Worm (Caenorhabditis elegans) whole organism, young adult: ENCODE measurements around the gene ndua-12.

Source experiments
- B0035.1 ChIP-seq: sonication (generic microtip); optimal IDR thresholded peaks from 2 replicates; lab custom pipeline; 2016; ENCODE audit warnings: missing genetic modification characterization, mild to moderate bottlenecking, missing compliant biosample characterization, missing genotype, missing genetic modification reagents
- B0261.1 ChIP-seq: sonication (generic microtip); optimal IDR thresholded peaks from 2 replicates; lab custom pipeline; 2016; ENCODE audit warnings: mild to moderate bottlenecking, missing genetic modification characterization, moderate library complexity, missing compliant biosample characterization
- C17E4.6 ChIP-seq: fragments of 200-800 bp; sonication (Bioruptor generic); IDR thresholded peaks from 2 replicates; pipeline ENCODE4 v1.3.6; 2022; ENCODE audit warnings: missing genetic modification reagents, missing genetic modification characterization, missing compliant biosample characterization
- D2030.7 ChIP-seq: fragments of 200-800 bp; sonication (Bioruptor generic); IDR thresholded peaks from 2 replicates; pipeline ENCODE4 v1.3.6; 2022; ENCODE audit warnings: missing genetic modification reagents, missing genetic modification characterization, missing compliant biosample characterization
- F22D6.2 ChIP-seq: sonication (generic microtip); optimal IDR thresholded peaks from 2 replicates; lab custom pipeline; 2016; ENCODE audit warnings: mild to moderate bottlenecking, missing genetic modification characterization, missing compliant biosample characterization
- F39B2.1 ChIP-seq: fragments of 200-800 bp; sonication (Bioruptor generic); IDR thresholded peaks from 2 replicates; pipeline ENCODE4 v1.3.6; 2022; ENCODE audit warnings: missing genetic modification reagents, missing genetic modification characterization, missing compliant biosample characterization
- K11D2.4 ChIP-seq: fragments of 200-800 bp; sonication (Bioruptor generic); IDR thresholded peaks from 2 replicates; pipeline ENCODE4 v1.3.6; 2022; ENCODE audit warnings: missing genetic modification reagents, missing genetic modification characterization, missing compliant biosample characterization
- K12H6.12 ChIP-seq: fragments of 200-800 bp; sonication (Bioruptor generic); optimal IDR thresholded peaks from 2 replicates; lab custom pipeline; 2018; ENCODE audit warnings: mild to moderate bottlenecking, missing genetic modification characterization, missing compliant biosample characterization
- T07F8.4 ChIP-seq: sonication (generic microtip); optimal IDR thresholded peaks from 2 replicates; lab custom pipeline; 2016; ENCODE audit warnings: mild to moderate bottlenecking, missing genetic modification characterization, moderate library complexity, missing compliant biosample characterization
- T26A5.8 ChIP-seq: sonication (generic microtip); optimal IDR thresholded peaks from 2 replicates; lab custom pipeline; 2016; ENCODE audit warnings: missing genetic modification characterization, missing compliant biosample characterization
- Y53F4B.3 ChIP-seq: fragments of 200-800 bp; sonication (Bioruptor generic); IDR thresholded peaks from 2 replicates; pipeline ENCODE4 v1.3.6; 2022; ENCODE audit warnings: missing genetic modification reagents, missing genetic modification characterization, missing compliant biosample characterization
- Y79H2A.3 ChIP-seq: fragments of 200-800 bp; sonication (Bioruptor generic); conservative IDR thresholded peaks from 2 replicates; pipeline ENCODE4 v1.3.6; 2022; ENCODE audit warnings: missing genetic modification reagents, missing genetic modification characterization, missing compliant biosample characterization
- akir-1 ChIP-seq: fragments of 200-800 bp; sonication (Bioruptor generic); optimal IDR thresholded peaks from 2 replicates; lab custom pipeline; 2018; ENCODE audit warnings: mild to moderate bottlenecking, missing genetic modification characterization, moderate library complexity, missing compliant biosample characterization
- aptf-2 ChIP-seq: fragments of 200-800 bp; sonication (Bioruptor generic); conservative IDR thresholded peaks from 2 replicates; pipeline ENCODE4 v1.3.6; 2022; ENCODE audit warnings: missing genetic modification reagents, missing genetic modification characterization, missing compliant biosample characterization
- aptf-3 ChIP-seq: fragments of 200-800 bp; sonication (Bioruptor generic); IDR thresholded peaks from 2 replicates; pipeline ENCODE4 v1.3.6; 2022; ENCODE audit warnings: missing genetic modification characterization, missing compliant biosample characterization
- atf-7 ChIP-seq: sonication (generic microtip); optimal IDR thresholded peaks from 2 replicates; lab custom pipeline; 2017; ENCODE audit warnings: mild to moderate bottlenecking, missing genetic modification characterization, missing compliant biosample characterization
- attf-5 ChIP-seq: fragments of 200-800 bp; sonication (Bioruptor generic); optimal IDR thresholded peaks from 2 replicates; lab custom pipeline; 2018; ENCODE audit warnings: mild to moderate bottlenecking, missing genetic modification characterization, missing compliant biosample characterization
- attf-6 ChIP-seq: fragments of 200-800 bp; sonication (Bioruptor generic); IDR thresholded peaks from 2 replicates; pipeline ENCODE4 v1.3.6; 2022; ENCODE audit warnings: missing genetic modification reagents, missing genetic modification characterization, missing compliant biosample characterization
- bed-2 ChIP-seq: fragments of 200-800 bp; sonication (Bioruptor generic); IDR thresholded peaks from 2 replicates; pipeline ENCODE4 v1.3.6; 2022; ENCODE audit warnings: missing genetic modification reagents, missing genetic modification characterization, missing compliant biosample characterization
- cebp-2 ChIP-seq: fragments of 200-800 bp; sonication (Bioruptor generic); IDR thresholded peaks from 2 replicates; pipeline ENCODE4 v1.3.6; 2022; ENCODE audit warnings: missing genetic modification characterization, missing compliant biosample characterization
- ceh-79 ChIP-seq: sonication (generic microtip); optimal IDR thresholded peaks from 2 replicates; lab custom pipeline; 2017; ENCODE audit warnings: mild to moderate bottlenecking, missing genetic modification characterization, missing compliant biosample characterization
- ceh-91 ChIP-seq: fragments of 200-800 bp; sonication (Bioruptor generic); IDR thresholded peaks from 2 replicates; pipeline ENCODE4 v1.3.6; 2022; ENCODE audit warnings: missing genetic modification reagents, missing genetic modification characterization, missing compliant biosample characterization
- dox-1 ChIP-seq: fragments of 200-800 bp; sonication (Bioruptor generic); IDR thresholded peaks from 2 replicates; pipeline ENCODE4 v1.3.6; 2022; ENCODE audit warnings: missing genetic modification reagents, missing genetic modification characterization, missing compliant biosample characterization
- egl-44 ChIP-seq: fragments of 200-800 bp; sonication (Bioruptor generic); IDR thresholded peaks from 2 replicates; pipeline ENCODE4 v1.3.6; 2022; ENCODE audit warnings: missing genetic modification reagents, missing genetic modification characterization, missing compliant biosample characterization
- egrh-3 ChIP-seq: fragments of 200-800 bp; sonication (Bioruptor generic); IDR thresholded peaks from 2 replicates; pipeline ENCODE4 v1.3.6; 2022; ENCODE audit warnings: missing genetic modification reagents, missing genetic modification characterization, missing compliant biosample characterization
- hlh-26 ChIP-seq: fragments of 200-800 bp; sonication (Bioruptor generic); conservative IDR thresholded peaks from 2 replicates; pipeline ENCODE4 v1.3.6; 2022; ENCODE audit warnings: missing genetic modification reagents, missing genetic modification characterization, missing compliant biosample characterization
- hmg-20 ChIP-seq: fragments of 200-800 bp; sonication (Bioruptor generic); IDR thresholded peaks from 2 replicates; pipeline ENCODE4 v1.3.6; 2022; ENCODE audit warnings: missing genetic modification reagents, missing genetic modification characterization, missing compliant biosample characterization
- lin-54 ChIP-seq: fragments of 200-800 bp; sonication (Bioruptor generic); optimal IDR thresholded peaks from 2 replicates; lab custom pipeline; 2018; ENCODE audit warnings: mild to moderate bottlenecking, missing genetic modification characterization, missing compliant biosample characterization
- lsl-1 ChIP-seq: fragments of 200-800 bp; sonication (Bioruptor generic); optimal IDR thresholded peaks from 2 replicates; lab custom pipeline; 2018; ENCODE audit warnings: mild to moderate bottlenecking, missing genetic modification characterization, moderate library complexity, missing compliant biosample characterization
- lsy-27 ChIP-seq: sonication (generic microtip); optimal IDR thresholded peaks from 2 replicates; lab custom pipeline; 2017; ENCODE audit warnings: missing genetic modification characterization, mild to moderate bottlenecking, missing compliant biosample characterization, antibody characterized with exemption, missing genotype, borderline replicate concordance; ENCODE audit not compliant: insufficient read depth
- madf-3 ChIP-seq: fragments of 200-800 bp; sonication (Bioruptor generic); IDR thresholded peaks from 2 replicates; pipeline ENCODE4 v1.3.6; 2022; ENCODE audit warnings: missing genetic modification reagents, missing genetic modification characterization, missing compliant biosample characterization
- madf-8 ChIP-seq: fragments of 200-800 bp; sonication (Bioruptor generic); conservative IDR thresholded peaks from 2 replicates; pipeline ENCODE4 v1.3.6; 2022; ENCODE audit warnings: missing genetic modification reagents, missing genetic modification characterization, missing compliant biosample characterization
- mcd-1 ChIP-seq: fragments of 200-800 bp; sonication (Bioruptor generic); IDR thresholded peaks from 2 replicates; pipeline ENCODE4 v1.3.6; 2022; ENCODE audit warnings: missing genetic modification reagents, missing genetic modification characterization, missing compliant biosample characterization
- mes-4 ChIP-seq: sonication (generic microtip); optimal IDR thresholded peaks from 2 replicates; lab custom pipeline; 2016; ENCODE audit warnings: missing genotype, missing genetic modification characterization, missing compliant biosample characterization
- nfya-2 ChIP-seq: fragments of 200-800 bp; sonication (Bioruptor generic); IDR thresholded peaks from 2 replicates; pipeline ENCODE4 v1.3.6; 2022; ENCODE audit warnings: missing genetic modification reagents, missing genetic modification characterization, missing compliant biosample characterization
- nfyb-1 ChIP-seq: fragments of 200-800 bp; sonication (Bioruptor generic); IDR thresholded peaks from 2 replicates; pipeline ENCODE4 v1.3.6; 2022; ENCODE audit warnings: missing genetic modification reagents, missing genetic modification characterization, missing compliant biosample characterization
- nhr-120 ChIP-seq: fragments of 200-800 bp; sonication (Bioruptor generic); IDR thresholded peaks from 2 replicates; pipeline ENCODE4 v1.3.6; 2022; ENCODE audit warnings: missing genetic modification characterization, missing compliant biosample characterization
- nhr-179 ChIP-seq: sonication (generic microtip); optimal IDR thresholded peaks from 2 replicates; lab custom pipeline; 2016; ENCODE audit warnings: mild to moderate bottlenecking, missing genetic modification characterization, missing compliant biosample characterization
- nhr-80 ChIP-seq: sonication (generic microtip); optimal IDR thresholded peaks from 2 replicates; lab custom pipeline; 2016; ENCODE audit warnings: missing genetic modification characterization, missing compliant biosample characterization
- sea-2 ChIP-seq: fragments of 200-800 bp; sonication (Bioruptor generic); IDR thresholded peaks from 2 replicates; pipeline ENCODE4 v1.3.6; 2022; ENCODE audit warnings: missing genetic modification characterization, missing compliant biosample characterization
- snpc-1.1 ChIP-seq: sonication (generic microtip); optimal IDR thresholded peaks from 2 replicates; lab custom pipeline; 2017; ENCODE audit warnings: missing genetic modification characterization, mild to moderate bottlenecking, missing compliant biosample characterization, antibody characterized with exemption, moderate library complexity, missing genotype, missing genetic modification reagents; ENCODE audit not compliant: insufficient read depth
- snpc-3.4 ChIP-seq: sonication (generic microtip); optimal IDR thresholded peaks from 2 replicates; lab custom pipeline; 2017; ENCODE audit warnings: missing genetic modification characterization, mild to moderate bottlenecking, missing compliant biosample characterization, antibody characterized with exemption, moderate library complexity, missing genotype, missing genetic modification reagents
- zim-3 ChIP-seq: sonication (generic microtip); optimal IDR thresholded peaks from 2 replicates; lab custom pipeline; 2017; ENCODE audit warnings: mild to moderate bottlenecking, missing genetic modification characterization, moderate library complexity, missing compliant biosample characterization
- ztf-18 ChIP-seq: sonication (generic microtip); optimal IDR thresholded peaks from 2 replicates; lab custom pipeline; 2016; ENCODE audit warnings: missing genotype, mild to moderate bottlenecking, missing genetic modification characterization, missing compliant biosample characterization
- ztf-22 ChIP-seq: fragments of 200-800 bp; sonication (Bioruptor generic); optimal IDR thresholded peaks from 2 replicates; lab custom pipeline; 2018; ENCODE audit warnings: mild to moderate bottlenecking, missing genetic modification characterization, moderate library complexity, missing compliant biosample characterization
- ztf-25 ChIP-seq: fragments of 200-800 bp; sonication (Bioruptor generic); IDR thresholded peaks from 2 replicates; pipeline ENCODE4 v1.3.6; 2022; ENCODE audit warnings: missing genetic modification reagents, missing genetic modification characterization, missing compliant biosample characterization
- ztf-26 ChIP-seq: sonication (generic microtip); optimal IDR thresholded peaks from 2 replicates; lab custom pipeline; 2017; ENCODE audit warnings: missing genetic modification characterization, missing compliant biosample characterization
- ztf-28 ChIP-seq: fragments of 200-800 bp; sonication (Bioruptor generic); IDR thresholded peaks from 2 replicates; pipeline ENCODE4 v1.3.6; 2022; ENCODE audit warnings: missing genetic modification reagents, missing genetic modification characterization, missing compliant biosample characterization
- ztf-6 ChIP-seq: fragments of 200-800 bp; sonication (Bioruptor generic); IDR thresholded peaks from 2 replicates; pipeline ENCODE4 v1.3.6; 2022; ENCODE audit warnings: missing genetic modification reagents, missing genetic modification characterization, missing compliant biosample characterization

The ndua-12 gene

ce11 chrIV:2703927-2704401 is 15.7 kb downstream of the ndua-12 start, which contains the start of gene Y94H6A.5:
Gene Y94H6A.5 (minus strand): TSS chrIV:2703977.
- no peak for TF ChIP-seq T26A5.8 (tag; lab: Kevin White, UChicago)
- peak; percentile 26 for TF ChIP-seq ztf-18 (tag; lab: Kevin White, UChicago)
- TF ChIP-seq nhr-80 (tag; lab: Kevin White, UChicago): no peak
- no peak for TF ChIP-seq ztf-22 (GFP tag; lab: Kevin White, UChicago)
- TF ChIP-seq T07F8.4 (tag; lab: Kevin White, UChicago): no peak
- no peak for TF ChIP-seq cebp-2 (GFP tag; lab: Robert Waterston, UW)
- TF ChIP-seq K12H6.12 (tag; lab: Kevin White, UChicago): no peak
- TF ChIP-seq ztf-28 (GFP tag; lab: Robert Waterston, UW): peak; percentile 72; the same call in 1 of the 2 replicates
- no peak for TF ChIP-seq lsy-27 (tag; lab: Kevin White, UChicago)
- TF ChIP-seq attf-5 (GFP tag; lab: Kevin White, UChicago): peak; percentile 34
- TF ChIP-seq snpc-1.1 (tag; lab: Kevin White, UChicago): no peak
- no peak for TF ChIP-seq B0035.1 (tag; lab: Kevin White, UChicago)
- no peak for TF ChIP-seq F22D6.2
- TF ChIP-seq hlh-26 (GFP tag; lab: Robert Waterston, UW): no peak
- 0 out of 2 replicates have a peak, but pooled peaks have one; percentile 13 for TF ChIP-seq sea-2 (GFP tag; lab: Robert Waterston, UW)
- TF ChIP-seq nhr-120 (GFP tag; lab: Robert Waterston, UW): no peak
- TF ChIP-seq Y53F4B.3 (GFP tag; lab: Robert Waterston, UW): no peak
- TF ChIP-seq lsl-1 (GFP tag; lab: Kevin White, UChicago): peak; percentile 72
- no peak for TF ChIP-seq zim-3 (tag; lab: Kevin White, UChicago)
- no peak for TF ChIP-seq K11D2.4 (GFP tag; lab: Robert Waterston, UW)
- peak; percentile 26; the same call in 1 of the 2 replicates for TF ChIP-seq D2030.7 (GFP tag; lab: Robert Waterston, UW)
- peak; percentile 10 for TF ChIP-seq lin-54 (GFP tag; lab: Kevin White, UChicago)
- TF ChIP-seq hmg-20 (GFP tag; lab: Robert Waterston, UW): no peak
- TF ChIP-seq nhr-179 (tag; lab: Kevin White, UChicago): no peak
- TF ChIP-seq attf-6 (GFP tag; lab: Robert Waterston, UW): no peak
- peak; percentile 13 for TF ChIP-seq snpc-3.4 (tag; lab: Kevin White, UChicago)
- TF ChIP-seq egl-44 (GFP tag; lab: Robert Waterston, UW): no peak
- peak; percentile 63; the same call in 1 of the 2 replicates for TF ChIP-seq ztf-25 (GFP tag; lab: Robert Waterston, UW)
- TF ChIP-seq B0261.1 (tag; lab: Kevin White, UChicago): no peak
- no peak for TF ChIP-seq nfyb-1 (GFP tag; lab: Robert Waterston, UW)
- no peak for TF ChIP-seq aptf-3 (GFP tag; lab: Robert Waterston, UW)
- TF ChIP-seq atf-7 (tag; lab: Kevin White, UChicago): no peak
- TF ChIP-seq egrh-3 (GFP tag; lab: Robert Waterston, UW): 0 out of 2 replicates have a peak, but pooled peaks have one; percentile 9
- TF ChIP-seq mes-4 (tag; lab: Kevin White, UChicago): no peak
- no peak for TF ChIP-seq F39B2.1 (GFP tag; lab: Robert Waterston, UW)
- TF ChIP-seq ceh-79 (tag; lab: Kevin White, UChicago): no peak
- TF ChIP-seq ceh-91 (GFP tag; lab: Robert Waterston, UW): no peak
- no peak for TF ChIP-seq madf-8 (GFP tag; lab: Robert Waterston, UW)
- no peak for TF ChIP-seq madf-3 (GFP tag; lab: Robert Waterston, UW)
- TF ChIP-seq dox-1 (GFP tag; lab: Robert Waterston, UW): peak; percentile 61
- TF ChIP-seq Y79H2A.3 (GFP tag; lab: Robert Waterston, UW): no peak
- no peak for TF ChIP-seq C17E4.6 (GFP tag; lab: Robert Waterston, UW)
- TF ChIP-seq aptf-2 (GFP tag; lab: Robert Waterston, UW): no peak
- peak; percentile 57; the same call in 1 of the 2 replicates for TF ChIP-seq mcd-1
- no peak for TF ChIP-seq bed-2 (GFP tag; lab: Robert Waterston, UW)
- TF ChIP-seq ztf-26 (tag; lab: Kevin White, UChicago): no peak
- TF ChIP-seq nfya-2: no peak
- TF ChIP-seq akir-1: no peak
- TF ChIP-seq ztf-6 (GFP tag; lab: Robert Waterston, UW): no peak
